Worm (Caenorhabditis elegans) whole organism, dauer: ENCODE data around the gene F54C8.1.
"Not testable (repeated sequence)": the region's sequence is repeated elsewhere in the genome, so short reads cannot be mapped to it uniquely, and the experiment has no call there.

Experiments used
- unc-62 ChIP-seq: sonication (generic microtip); optimal IDR thresholded peaks from 2 replicates; lab custom pipeline; 2017; ENCODE audit warnings: missing biosample characterization, missing genetic modification reagents, missing genetic modification characterization

F54C8.1 gene

ce11 chrIII:9439399-9439798 is at the start of gene F54C8.1:
Gene F54C8.1 (plus strand): TSS chrIII:9439699.
- no peak for TF ChIP-seq unc-62 (GFP tag; lab: Kevin White, UChicago)

ce11 chrIII:9390007-9390406 is 49.5 kb upstream of the F54C8.1 start, which contains the start of gene slc-17.2:
Gene slc-17.2 (minus strand): TSS chrIII:9390107.
- TF ChIP-seq unc-62 (GFP tag; lab: Kevin White, UChicago), result no peak

- TF ChIP-seq unc-62 (GFP tag; lab: Kevin White, UChicago), result no peak
Observed at ce11 chrIII:9390924-9391323, 48.6 kb upstream of the F54C8.1 start.

ce11 chrIII:9393114-9393780 is 46.3 kb upstream of the F54C8.1 start, which contains the start of the genes gpr-2 and rgr-1:
Gene gpr-2 (minus strand): TSS chrIII:9393164.
Gene rgr-1 (plus strand): TSS chrIII:9393730.
- TF ChIP-seq unc-62 (GFP tag; lab: Kevin White, UChicago), result no peak

ce11 chrIII:9401036-9401435 is 38.5 kb upstream of the F54C8.1 start, which contains the start of gene nlp-48:
Gene nlp-48 (minus strand): TSS chrIII:9401136.
- TF ChIP-seq unc-62 (GFP tag; lab: Kevin White, UChicago), result no peak

- no peak for TF ChIP-seq unc-62 (GFP tag; lab: Kevin White, UChicago)
Observed at ce11 chrIII:9406600-9406999, 32.9 kb upstream of the F54C8.1 start, which contains the start of gene T26G10.1. Gene T26G10.1 (minus strand): TSS chrIII:9406641.

- no peak for TF ChIP-seq unc-62 (GFP tag; lab: Kevin White, UChicago)
Observed at ce11 chrIII:9413340-9413739, 26.2 kb upstream of the F54C8.1 start, which contains the start of gene T26G10.3. Gene T26G10.3 (minus strand): TSS chrIII:9413440.

- not testable (repeated sequence) for TF ChIP-seq unc-62 (GFP tag; lab: Kevin White, UChicago)
Observed at ce11 chrIII:9420231-9420630, 19.3 kb upstream of the F54C8.1 start, which contains the start of gene T26G10.4. Gene T26G10.4 (plus strand): TSS chrIII:9420531.

- TF ChIP-seq unc-62 (GFP tag; lab: Kevin White, UChicago), result no peak
Observed at ce11 chrIII:9426301-9426700, 13.2 kb upstream of the F54C8.1 start, which contains the start of gene T26G10.5. Gene T26G10.5 (minus strand): TSS chrIII:9426401.

- no peak for TF ChIP-seq unc-62 (GFP tag; lab: Kevin White, UChicago)
Observed at ce11 chrIII:9433576-9434107, 5.9 kb upstream of the F54C8.1 start, which contains the start of gene cpar-1. Gene cpar-1 (plus strand): TSS chrIII:9434057.

ce11 chrIII:9434999-9435398 is 4.5 kb upstream of the F54C8.1 start:
- TF ChIP-seq unc-62 (GFP tag; lab: Kevin White, UChicago), result no peak

ce11 chrIII:9441133-9441532 is 1.6 kb downstream of the F54C8.1 start, which contains the start of gene emb-30:
Gene emb-30 (minus strand): TSS chrIII:9441460.
- no peak for TF ChIP-seq unc-62 (GFP tag; lab: Kevin White, UChicago)

- TF ChIP-seq unc-62 (GFP tag; lab: Kevin White, UChicago), result no peak
Observed at ce11 chrIII:9442846-9443245, 3.3 kb downstream of the F54C8.1 start.

ce11 chrIII:9443417-9444027 is 4.0 kb downstream of the F54C8.1 start, which contains the start of gene pir-2:
Gene pir-2 (minus strand): TSS chrIII:9443634.
- no peak for TF ChIP-seq unc-62 (GFP tag; lab: Kevin White, UChicago)

ce11 chrIII:9449831-9450230 is 10.3 kb downstream of the F54C8.1 start, which contains the start of gene F54C8.6:
Gene F54C8.6 (minus strand): TSS chrIII:9449931.
- no peak for TF ChIP-seq unc-62 (GFP tag; lab: Kevin White, UChicago)

- TF ChIP-seq unc-62 (GFP tag; lab: Kevin White, UChicago), result no peak
Observed at ce11 chrIII:9450933-9451332, 11.4 kb downstream of the F54C8.1 start.
